Fruit fly (Drosophila melanogaster) whole organism, prepupa: ENCODE results near the gene PQBP1.

Experiments used
- CG11902 ChIP-seq: fragments of 200-800 bp; sonication (Bioruptor generic); optimal IDR thresholded peaks from 3 replicates; lab custom pipeline; 2016; ENCODE audit warnings: missing biosample characterization, missing genetic modification characterization
- esn ChIP-seq: fragments of 200-800 bp; sonication (Bioruptor generic); optimal IDR thresholded peaks from 2 replicates; lab custom pipeline; 2016; ENCODE audit warnings: missing biosample characterization, mild to moderate bottlenecking, missing genetic modification characterization, moderate library complexity
- vri ChIP-seq: fragments of 200-800 bp; sonication (Bioruptor generic); optimal IDR thresholded peaks from 3 replicates; lab custom pipeline; 2016; ENCODE audit warnings: missing biosample characterization, mild to moderate bottlenecking, missing genetic modification characterization

DNA sequence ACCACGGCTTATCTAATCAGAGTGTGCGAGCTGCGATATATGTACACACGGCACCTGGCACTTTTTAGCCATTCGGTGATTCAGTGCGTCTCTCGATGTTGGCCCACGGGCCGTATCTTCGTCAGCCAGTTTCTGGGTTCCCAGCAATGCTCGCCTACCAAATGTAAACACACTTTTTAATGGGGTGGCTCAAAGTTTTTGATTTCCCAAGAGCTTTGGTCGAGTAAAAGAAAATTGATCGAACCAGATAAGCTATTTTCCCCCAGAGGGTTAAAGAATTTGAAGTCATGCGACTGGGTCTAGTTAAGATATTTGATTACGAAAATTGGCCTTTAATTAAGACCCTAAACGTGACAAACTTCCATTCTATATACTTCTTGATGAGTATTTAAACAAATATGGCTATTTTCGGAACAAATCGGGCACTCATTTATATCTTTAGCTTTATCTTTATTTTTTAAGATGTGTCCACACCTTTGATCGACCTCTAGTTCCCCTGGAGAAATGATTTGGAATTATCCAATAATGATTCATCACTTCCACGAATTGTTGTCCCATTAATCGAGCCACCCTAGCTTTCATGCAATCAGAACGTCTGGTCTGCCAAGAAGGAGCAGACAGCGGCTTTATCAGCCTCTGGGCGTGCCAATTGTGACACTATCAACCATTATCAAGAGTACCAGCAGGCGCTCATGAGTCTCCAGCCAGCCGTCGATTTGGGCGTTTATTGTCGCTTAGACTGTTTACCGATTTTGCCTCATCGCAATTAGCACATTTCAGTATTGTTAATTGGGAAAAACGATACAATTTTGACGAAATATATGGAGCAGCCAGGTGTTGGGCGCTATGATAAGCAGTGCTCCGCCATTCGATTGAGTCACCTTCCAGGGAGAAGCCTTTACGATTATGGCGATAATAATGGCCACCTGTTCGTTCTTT is 38.0 kb upstream of the PQBP1 start:
- TF ChIP-seq vri (GFP tag; lab: Kevin White, UChicago) = peak; percentile 69
- TF ChIP-seq esn (GFP tag; lab: Kevin White, UChicago) = peak; percentile 81
- no peak for TF ChIP-seq CG11902 (GFP tag; lab: Kevin White, UChicago)
